Fruit fly (Drosophila melanogaster) S2 (cell line): ENCODE results near the gene CG13674.

Experiments
- CG8478 ChIP-seq: fragments of >200 bp; optimal IDR thresholded peaks from 2 replicates; lab custom pipeline; 2018
- CTCF ChIP-seq, 2 experiments: fragments of >200 bp; optimal IDR thresholded peaks; 2 replicates each; lab custom pipeline; 2018

dm6 chr3L:8228924-8229323 is 10.1 kb upstream of the CG13674 start, which contains the start of gene eIF4E3:
- TF ChIP-seq CG8478 (lab: Kevin White, UChicago) (no peak), CTCF (optimal IDR thresholded peaks at IDR 0.05; lab: Kevin White, UChicago) (no peak)
